Fruit fly (Drosophila melanogaster) whole organism, pupa: ENCODE data around the gene Surf1.

Experiments
- CG14655 ChIP-seq: fragments of 200-800 bp; sonication (Bioruptor generic); optimal IDR thresholded peaks from 3 replicates; lab custom pipeline; 2017; ENCODE audit warnings: mild to moderate bottlenecking, missing biosample characterization, missing genetic modification reagents, missing genetic modification characterization
- CG32121 ChIP-seq: fragments of 200-800 bp; sonication (Bioruptor generic); IDR thresholded peaks from 2 replicates; pipeline ENCODE4 v1.3.6; 2022; ENCODE audit warnings: missing biosample characterization, missing genetic modification characterization
- CG34367 ChIP-seq: fragments of 200-800 bp; sonication (Bioruptor generic); optimal IDR thresholded peaks from 2 replicates; lab custom pipeline; 2018; ENCODE audit warnings: missing biosample characterization, mild to moderate bottlenecking, missing genetic modification characterization
- CG4496 ChIP-seq: fragments of 200-800 bp; sonication (Bioruptor generic); IDR thresholded peaks from 3 replicates; pipeline ENCODE4 v1.3.6; 2022; ENCODE audit warnings: missing biosample characterization, missing genetic modification characterization
- CG8159 ChIP-seq: fragments of 200-800 bp; sonication (Bioruptor generic); optimal IDR thresholded peaks from 3 replicates; lab custom pipeline; 2018; ENCODE audit warnings: missing biosample characterization, mild to moderate bottlenecking, missing genetic modification characterization, moderate library complexity
- CG8301 ChIP-seq: fragments of 200-800 bp; sonication (Bioruptor generic); optimal IDR thresholded peaks from 2 replicates; lab custom pipeline; 2018; ENCODE audit warnings: missing biosample characterization, mild to moderate bottlenecking, missing genetic modification characterization
- CG9948 ChIP-seq: fragments of 200-800 bp; sonication (Bioruptor generic); optimal IDR thresholded peaks from 2 replicates; lab custom pipeline; 2018; ENCODE audit warnings: missing biosample characterization, mild to moderate bottlenecking, missing genetic modification characterization, moderate library complexity
- EcR ChIP-seq: fragments of 200-800 bp; sonication (Bioruptor generic); optimal IDR thresholded peaks from 3 replicates; lab custom pipeline; 2019; ENCODE audit warnings: missing biosample characterization, missing genetic modification characterization, mild to moderate bottlenecking, moderate library complexity, missing genetic modification reagents
- Pif1A ChIP-seq: fragments of 200-800 bp; sonication (Bioruptor generic); optimal IDR thresholded peaks from 3 replicates; lab custom pipeline; 2016; ENCODE audit warnings: missing biosample characterization, missing genetic modification characterization
- Pif1B ChIP-seq: fragments of 200-800 bp; sonication (Bioruptor generic); optimal IDR thresholded peaks from 3 replicates; lab custom pipeline; 2016; ENCODE audit warnings: missing biosample characterization, missing genetic modification characterization
- gl ChIP-seq: fragments of 200-800 bp; sonication (Bioruptor generic); optimal IDR thresholded peaks from 2 replicates; lab custom pipeline; 2018; ENCODE audit warnings: missing biosample characterization, mild to moderate bottlenecking, missing genetic modification characterization
- rn ChIP-seq: fragments of 200-800 bp; sonication (Bioruptor generic); IDR thresholded peaks from 2 replicates; pipeline ENCODE4 v1.3.6; 2022; ENCODE audit warnings: missing biosample characterization, missing genetic modification characterization

dm6 chr3L:6957753-6958420, at the start of gene Surf1, which contains the start of gene Uqcc1:
- no peak for TF ChIP-seq EcR (GFP tag; lab: Kevin White, UChicago)
- no peak for TF ChIP-seq Pif1B
- TF ChIP-seq CG14655 (GFP tag; lab: Kevin White, UChicago), result no peak
- TF ChIP-seq CG8301 (tag; lab: Kevin White, UChicago), result no peak
- TF ChIP-seq CG32121 (GFP tag; lab: Robert Waterston, UW), result no peak
- TF ChIP-seq CG9948, result no peak
- TF ChIP-seq CG8159 (tag; lab: Kevin White, UChicago), result no peak
- TF ChIP-seq CG4496 (GFP tag; lab: Robert Waterston, UW), result no peak
- no peak for TF ChIP-seq CG34367 (tag; lab: Kevin White, UChicago)
- no peak for TF ChIP-seq Pif1A (GFP tag; lab: Kevin White, UChicago)
- TF ChIP-seq rn (GFP tag; lab: Robert Waterston, UW), result no peak
- no peak for TF ChIP-seq gl (tag; lab: Kevin White, UChicago)
